Worm (Caenorhabditis elegans) whole organism, late embryonic: ENCODE results near the gene math-37.

Source experiments
- ceh-34 ChIP-seq: sonication (generic microtip); optimal IDR thresholded peaks from 2 replicates; lab custom pipeline; 2016; ENCODE audit warnings: mild to moderate bottlenecking, missing genetic modification characterization, missing compliant biosample characterization
- ceh-9 ChIP-seq: sonication (generic microtip); optimal IDR thresholded peaks from 2 replicates; lab custom pipeline; 2016; ENCODE audit warnings: mild to moderate bottlenecking, missing genetic modification characterization, inconsistent platforms, missing compliant biosample characterization
- hlh-8 ChIP-seq: sonication (generic microtip); optimal IDR thresholded peaks from 2 replicates; lab custom pipeline; 2016; ENCODE audit warnings: missing genotype, missing genetic modification characterization, missing compliant biosample characterization
- nfya-1 ChIP-seq: sonication (generic microtip); optimal IDR thresholded peaks from 2 replicates; lab custom pipeline; 2017; ENCODE audit warnings: missing genetic modification characterization, mild to moderate bottlenecking, missing compliant biosample characterization, antibody characterized with exemption, moderate library complexity

DNA sequence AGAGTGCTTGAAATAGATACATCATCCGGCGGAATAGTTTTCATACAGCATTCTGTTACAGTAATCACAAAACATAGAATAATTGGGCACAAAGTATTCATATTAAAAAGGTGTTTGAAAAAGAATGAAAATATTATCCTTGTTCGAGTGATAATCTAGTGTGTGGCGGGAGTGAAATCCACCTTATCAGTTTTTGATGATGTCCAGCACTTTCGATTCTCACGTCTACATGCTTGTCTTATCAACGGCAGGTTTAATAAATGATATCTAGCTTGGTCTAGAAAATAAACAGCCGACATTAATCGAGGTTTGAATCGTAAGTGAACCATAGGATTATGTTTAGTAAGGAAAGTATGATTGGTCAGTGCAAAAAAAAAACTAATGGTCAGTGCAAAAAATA, 12.0 kb downstream of the math-37 start, which contains the start of gene R52.5:
- TF ChIP-seq ceh-9 (no peak), ceh-34 (no peak), nfya-1 (tag; lab: Kevin White, UChicago) (no peak), hlh-8 (no peak)
